Worm (Caenorhabditis elegans) whole organism, L4/young adult: ENCODE measurements around the gene oma-2.

Source experiments
- W03F9.2 ChIP-seq: fragments of 150-350 bp; optimal IDR thresholded peaks from 2 replicates; lab custom pipeline; 2014; ENCODE audit warnings: missing biosample characterization, missing genetic modification characterization
- dao-5 ChIP-seq: sonication (generic microtip); optimal IDR thresholded peaks from 2 replicates; lab custom pipeline; 2016; ENCODE audit warnings: missing genotype, missing genetic modification characterization, moderate library complexity, missing compliant biosample characterization
- him-1 ChIP-seq: sonication (generic microtip); optimal IDR thresholded peaks from 2 replicates; lab custom pipeline; 2016; ENCODE audit warnings: missing genotype, missing genetic modification reagents, missing genetic modification characterization, missing compliant biosample characterization

Gene oma-2

ce11 chrV:8010103-8010502 lies 19.1 kb upstream of the oma-2 start, which contains the start of gene Y97E10AR.4:
TSS of gene Y97E10AR.4 (minus strand) at chrV:8010233.
- TF ChIP-seq him-1, result no peak
- no peak for TF ChIP-seq W03F9.2
- TF ChIP-seq dao-5 (tag; lab: Kevin White, UChicago), result no peak

DNA sequence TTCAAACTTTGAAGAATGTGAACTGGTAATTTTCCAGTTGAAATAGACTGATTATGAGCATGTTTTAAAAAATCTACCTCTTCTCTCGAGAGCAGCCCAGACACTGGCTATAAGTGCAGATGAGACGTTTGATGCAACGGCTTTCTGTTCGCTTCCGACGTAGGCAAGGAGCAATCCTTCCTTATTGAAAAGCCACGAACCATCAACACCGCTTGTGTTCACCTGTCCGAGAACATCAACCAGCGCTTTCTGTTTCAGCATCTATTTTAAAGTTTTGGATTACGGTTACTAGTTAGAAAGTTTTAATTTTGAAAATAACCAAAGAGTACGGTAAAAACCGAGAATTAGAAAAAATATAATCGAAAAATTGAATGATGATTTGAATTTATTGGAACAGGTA lies 18.4 kb upstream of the oma-2 start, which contains the start of gene lmtr-2:
TSS of gene lmtr-2 (minus strand) at position 261 of the 400 bp plus-strand sequence.
- no peak for TF ChIP-seq him-1
- no peak for TF ChIP-seq dao-5 (tag; lab: Kevin White, UChicago)
- no peak for TF ChIP-seq W03F9.2

DNA sequence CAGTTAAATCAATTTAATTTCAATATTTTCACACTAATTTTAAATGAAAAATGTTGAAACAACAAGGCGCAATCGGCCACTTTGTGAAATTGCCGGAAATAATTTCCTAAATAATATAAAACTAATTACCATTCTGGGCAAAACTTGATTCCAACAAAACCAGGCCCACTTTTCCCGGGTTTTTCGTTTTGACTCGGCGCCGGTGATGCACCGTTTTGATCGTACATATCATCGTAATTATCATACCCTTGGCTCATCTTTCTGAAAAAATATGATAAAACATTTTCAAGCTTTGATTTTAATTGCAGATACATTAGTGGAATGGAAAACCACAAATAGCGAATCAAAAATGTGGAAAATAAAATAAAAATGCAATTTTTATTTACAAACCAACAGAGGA lies 17.2 kb upstream of the oma-2 start, which contains the start of gene rpb-9:
TSS of gene rpb-9 (minus strand) at position 314 of the 400 bp plus-strand sequence.
- TF ChIP-seq him-1 (no peak), dao-5 (tag; lab: Kevin White, UChicago) (no peak), W03F9.2 (no peak)

- TF ChIP-seq dao-5 (tag; lab: Kevin White, UChicago), result no peak
- no peak for TF ChIP-seq him-1
- TF ChIP-seq W03F9.2, result peak; percentile 25
Measured at ce11 chrV:8013901-8014388, 15.3 kb upstream of the oma-2 start, which contains the start of gene Y97E10AR.6. TSS of gene Y97E10AR.6 (minus strand) at chrV:8013951.

ce11 chrV:8016928-8017327 lies 12.3 kb upstream of the oma-2 start, which contains the start of gene sptl-2:
TSS of gene sptl-2 (plus strand) at chrV:8017207.
- TF ChIP-seq dao-5 (tag; lab: Kevin White, UChicago) (no peak), him-1 (no peak), W03F9.2 (no peak)

ce11 chrV:8017924-8018323 lies 11.3 kb upstream of the oma-2 start:
- TF ChIP-seq W03F9.2, result no peak

DNA sequence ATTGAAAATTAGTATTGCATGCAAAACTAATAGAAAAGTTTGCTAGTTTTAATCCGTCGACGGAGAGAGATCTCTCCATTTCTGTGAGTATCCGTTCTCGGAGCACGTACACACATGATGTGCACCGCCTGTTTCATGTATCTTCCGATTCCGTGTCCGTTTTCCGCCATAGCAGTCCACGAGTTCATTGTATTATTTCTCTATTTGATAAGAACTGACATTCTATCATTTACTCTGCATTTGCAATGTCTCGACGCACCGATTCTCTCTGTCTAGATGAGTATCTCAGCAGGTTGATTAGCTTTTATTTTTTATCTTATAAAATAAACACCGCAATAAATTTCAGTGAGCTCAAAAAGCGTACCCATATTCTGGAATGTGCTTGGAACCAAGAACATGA lies 10.3 kb upstream of the oma-2 start:
- TF ChIP-seq W03F9.2 (no peak), him-1 (no peak), dao-5 (tag; lab: Kevin White, UChicago) (no peak)

DNA sequence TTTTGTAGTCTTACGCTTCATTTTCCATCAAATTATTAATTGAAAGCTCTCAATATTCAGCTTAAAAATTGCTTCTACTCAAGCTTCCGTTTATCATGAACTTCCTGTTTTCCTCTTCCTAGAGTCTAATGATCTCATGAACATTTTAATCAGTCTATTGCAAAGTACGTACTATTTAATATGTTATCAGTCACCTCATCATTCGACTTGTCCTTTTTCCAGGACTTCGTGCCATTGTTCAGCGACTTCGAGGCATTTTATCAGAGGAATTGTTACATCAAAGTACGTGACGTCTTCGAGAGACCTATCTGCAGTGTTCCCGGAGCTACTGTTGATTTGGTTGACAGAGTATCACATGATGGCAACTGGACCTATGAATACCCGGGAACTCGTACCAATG lies 9.5 kb upstream of the oma-2 start:
- TF ChIP-seq him-1 (no peak), W03F9.2 (no peak), dao-5 (tag; lab: Kevin White, UChicago) (no peak)

ce11 chrV:8022040-8022439 lies 7.2 kb upstream of the oma-2 start, which contains the start of gene ech-3:
TSS of gene ech-3 (plus strand) at chrV:8022217.
- TF ChIP-seq dao-5 (tag; lab: Kevin White, UChicago), result no peak
- TF ChIP-seq him-1, result no peak
- TF ChIP-seq W03F9.2, result no peak

ce11 chrV:8024752-8025151 lies 4.5 kb upstream of the oma-2 start, which contains the start of gene F43H9.3:
TSS of gene F43H9.3 (minus strand) at chrV:8024940.
- TF ChIP-seq W03F9.2 (no peak), dao-5 (tag; lab: Kevin White, UChicago) (no peak), him-1 (no peak)

DNA sequence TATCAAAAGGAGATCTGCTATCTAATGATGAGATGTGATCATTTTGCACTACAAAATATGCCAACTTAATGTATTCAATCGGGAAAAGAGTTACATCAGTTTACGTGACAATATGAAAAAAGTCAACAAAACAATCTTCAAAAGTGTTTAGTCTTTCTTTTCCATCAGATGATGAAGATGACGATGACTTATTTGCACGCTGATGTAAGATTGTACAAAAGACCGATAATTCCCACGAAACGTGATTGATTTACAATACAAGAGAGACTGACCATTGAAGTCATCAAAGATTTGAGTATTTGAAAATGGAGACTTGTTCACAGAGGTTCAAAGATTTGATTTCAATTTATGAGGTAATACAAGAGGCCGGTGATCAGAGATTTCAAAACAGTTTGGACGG lies 4.0 kb upstream of the oma-2 start:
- TF ChIP-seq him-1 (no peak), W03F9.2 (no peak), dao-5 (tag; lab: Kevin White, UChicago) (no peak)

DNA sequence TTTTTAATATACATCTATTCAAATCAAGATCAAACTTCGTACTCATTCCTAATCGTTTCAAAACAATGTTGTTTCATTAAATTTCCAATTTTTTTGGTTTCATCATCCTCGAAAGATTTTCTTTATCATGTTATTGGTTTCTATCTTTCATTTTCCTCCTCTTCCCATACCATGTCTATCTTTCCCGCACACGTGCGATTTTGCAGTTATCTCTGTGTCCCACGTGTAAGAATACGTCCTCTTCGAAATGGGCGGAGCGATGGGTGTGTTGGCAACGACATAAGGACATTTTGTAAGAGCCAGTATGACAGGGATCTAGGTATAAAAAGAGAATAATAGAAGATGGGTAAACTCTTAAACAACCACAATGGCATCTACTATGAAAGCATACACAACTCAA lies 2.9 kb upstream of the oma-2 start, which contains the start of gene F43H9.4:
TSS of gene F43H9.4 (plus strand) at position 366 of the 400 bp plus-strand sequence.
- no peak for TF ChIP-seq W03F9.2
- no peak for TF ChIP-seq him-1
- TF ChIP-seq dao-5 (tag; lab: Kevin White, UChicago), result no peak

- no peak for TF ChIP-seq him-1
- TF ChIP-seq dao-5 (tag; lab: Kevin White, UChicago), result no peak
- TF ChIP-seq W03F9.2, result no peak
Measured at ce11 chrV:8027429-8028142, 1.7 kb upstream of the oma-2 start.

ce11 chrV:8031121-8031520 lies 1.9 kb downstream of the oma-2 start, which contains the start of gene vars-1:
TSS of gene vars-1 (plus strand) at chrV:8031411.
- no peak for TF ChIP-seq W03F9.2
- TF ChIP-seq dao-5 (tag; lab: Kevin White, UChicago), result no peak
- TF ChIP-seq him-1, result no peak

DNA sequence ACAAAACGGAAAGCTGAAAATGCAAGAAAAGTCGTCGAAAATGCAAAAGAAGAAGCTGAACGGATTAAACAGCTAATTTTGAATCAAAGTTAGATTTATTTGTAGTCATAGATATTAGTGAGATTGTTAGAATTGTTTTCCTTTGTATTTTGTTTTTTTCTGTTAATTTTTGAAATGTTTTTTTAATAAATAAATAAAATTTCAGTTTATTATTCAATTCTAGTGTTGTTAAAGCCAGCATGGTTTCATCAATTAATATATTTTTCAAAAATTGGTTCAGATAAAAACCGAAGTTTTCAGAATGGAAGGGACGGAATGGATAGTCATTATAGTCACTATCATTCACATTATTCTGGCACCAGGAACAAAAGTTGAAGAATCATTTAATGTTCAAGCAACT lies 5.6 kb downstream of the oma-2 start, which contains the start of gene algn-12:
TSS of gene algn-12 (plus strand) at position 301 of the 400 bp plus-strand sequence.
- TF ChIP-seq him-1 (no peak), W03F9.2 (no peak), dao-5 (tag; lab: Kevin White, UChicago) (no peak)
